Worm (Caenorhabditis elegans) whole organism, L4 larva: ENCODE measurements around the gene grld-1.

Experiments used
- F10B5.3 ChIP-seq: sonication (generic microtip); optimal IDR thresholded peaks from 2 replicates; lab custom pipeline; 2016; ENCODE audit warnings: mild to moderate bottlenecking, missing genetic modification characterization, missing compliant biosample characterization
- F44E2.7 ChIP-seq: fragments of 200-800 bp; sonication (Bioruptor generic); IDR thresholded peaks from 2 replicates; pipeline ENCODE4 v2.1.2; 2022; ENCODE audit warnings: missing genetic modification characterization, missing compliant biosample characterization
- F49E8.2 ChIP-seq: sonication (generic microtip); optimal IDR thresholded peaks from 2 replicates; lab custom pipeline; 2016; ENCODE audit warnings: missing compliant biosample characterization, mild to moderate bottlenecking, missing genetic modification characterization, borderline replicate concordance
- T20F7.1 ChIP-seq: fragments of 200-800 bp; sonication (Bioruptor generic); optimal IDR thresholded peaks from 2 replicates; lab custom pipeline; 2018; ENCODE audit warnings: mild to moderate bottlenecking, missing genetic modification characterization, missing compliant biosample characterization
- aha-1 ChIP-seq: fragments of 150-350 bp; peaks from one replicate; lab custom pipeline; 2014; ENCODE audit warnings: missing biosample characterization, missing genetic modification characterization
- arid-1 ChIP-seq: fragments of 200-800 bp; sonication (Bioruptor generic); conservative IDR thresholded peaks from 2 replicates; pipeline ENCODE4 v1.3.6; 2022; ENCODE audit warnings: missing genetic modification reagents, missing genetic modification characterization, missing compliant biosample characterization
- ceh-44 ChIP-seq: fragments of 200-800 bp; sonication (Bioruptor generic); IDR thresholded peaks from 2 replicates; pipeline ENCODE4 v1.3.6; 2022; ENCODE audit warnings: missing genetic modification reagents, missing genetic modification characterization, missing compliant biosample characterization
- cey-2 ChIP-seq: sonication (generic microtip); optimal IDR thresholded peaks from 3 replicates; lab custom pipeline; 2017; ENCODE audit warnings: missing genetic modification characterization, mild to moderate bottlenecking, missing compliant biosample characterization, antibody characterized with exemption, borderline replicate concordance; ENCODE audit not compliant: insufficient read depth
- ctbp-1 ChIP-seq: fragments of 200-800 bp; sonication (Bioruptor generic); IDR thresholded peaks from 2 replicates; pipeline ENCODE4 v1.3.6; 2022; ENCODE audit warnings: missing genetic modification reagents, missing genetic modification characterization, missing compliant biosample characterization
- daf-16 ChIP-seq, 3 experiments: sonication (generic microtip); optimal IDR thresholded peaks; 2 replicates each; lab custom pipeline; 2016 to 2017; ENCODE audit warnings: missing genetic modification characterization in 3 of 3, missing genetic modification reagents in 3 of 3, mild to moderate bottlenecking in 2 of 3, missing compliant biosample characterization in 2 of 3, missing biosample characterization in 1 of 3, moderate library complexity in 1 of 3
- daf-19 ChIP-seq: fragments of 200-800 bp; sonication (Bioruptor generic); conservative IDR thresholded peaks from 2 replicates; pipeline ENCODE4 v1.3.6; 2022; ENCODE audit warnings: missing genetic modification characterization, missing compliant biosample characterization
- dmd-6 ChIP-seq: fragments of 200-800 bp; sonication (Bioruptor generic); IDR thresholded peaks from 2 replicates; pipeline ENCODE4 v1.3.6; 2022; ENCODE audit warnings: missing genetic modification reagents, missing genetic modification characterization, missing compliant biosample characterization
- dmd-9 ChIP-seq: fragments of 200-800 bp; sonication (Bioruptor generic); IDR thresholded peaks from 2 replicates; pipeline ENCODE4 v1.3.6; 2022; ENCODE audit warnings: missing genetic modification reagents, missing genetic modification characterization, missing compliant biosample characterization
- dve-1 ChIP-seq: sonication (generic microtip); optimal IDR thresholded peaks from 2 replicates; lab custom pipeline; 2017; ENCODE audit warnings: antibody characterized with exemption, mild to moderate bottlenecking, missing genetic modification characterization, missing compliant biosample characterization; ENCODE audit not compliant: insufficient read depth
- egl-27 ChIP-seq: sonication (generic microtip); optimal IDR thresholded peaks from 3 replicates; lab custom pipeline; 2017; ENCODE audit warnings: missing biosample characterization, missing genetic modification reagents, missing genetic modification characterization
- gei-8 ChIP-seq: fragments of 200-800 bp; sonication (Bioruptor generic); optimal IDR thresholded peaks from 2 replicates; lab custom pipeline; 2018; ENCODE audit warnings: mild to moderate bottlenecking, missing genetic modification characterization, missing compliant biosample characterization
- hmg-1.1 ChIP-seq: fragments of 200-800 bp; sonication (Bioruptor generic); IDR thresholded peaks from 2 replicates; pipeline ENCODE4 v1.3.6; 2022; ENCODE audit warnings: missing genetic modification reagents, missing genetic modification characterization, missing compliant biosample characterization
- jun-1 ChIP-seq: fragments of 150-350 bp; optimal IDR thresholded peaks from 2 replicates; lab custom pipeline; 2014; ENCODE audit warnings: missing biosample characterization, missing genetic modification reagents, missing genetic modification characterization
- lin-1 ChIP-seq: fragments of 200-800 bp; sonication (Bioruptor generic); IDR thresholded peaks from 2 replicates; pipeline ENCODE4 v1.3.6; 2022; ENCODE audit warnings: missing genetic modification reagents, missing genetic modification characterization, missing compliant biosample characterization
- lin-15B ChIP-seq: fragments of 150-350 bp; sonication (generic microtip); optimal IDR thresholded peaks from 3 replicates; lab custom pipeline; 2014; ENCODE audit warnings: missing biosample characterization, missing genetic modification characterization
- lin-39 ChIP-seq: fragments of 150-350 bp; optimal IDR thresholded peaks from 2 replicates; lab custom pipeline; 2014; ENCODE audit warnings: missing biosample characterization, missing genetic modification reagents, missing genetic modification characterization
- madf-5 ChIP-seq, 2 experiments: fragments of 200-800 bp; sonication (Bioruptor generic); IDR thresholded peaks; 2 replicates each; pipeline ENCODE4 v1.3.6; 2022; ENCODE audit warnings: missing compliant biosample characterization in 2 of 2, missing genetic modification characterization in 2 of 2
- mdl-1 ChIP-seq, 2 experiments: fragments of 150-350 bp in 1 of 2; sonication (generic microtip) in 1 of 2; optimal IDR thresholded peaks; 2 replicates each; lab custom pipeline; 2014 to 2017; ENCODE audit warnings: missing biosample characterization in 2 of 2, missing genetic modification characterization in 2 of 2
- mdt-29 ChIP-seq: fragments of 200-800 bp; sonication (Bioruptor generic); IDR thresholded peaks from 2 replicates; pipeline ENCODE4 v1.3.6; 2022; ENCODE audit warnings: missing genetic modification reagents, missing genetic modification characterization, missing compliant biosample characterization
- mxl-2 ChIP-seq: fragments of 200-800 bp; sonication (Bioruptor generic); conservative IDR thresholded peaks from 2 replicates; pipeline ENCODE4 v1.3.6; 2022; ENCODE audit warnings: missing genetic modification reagents, missing genetic modification characterization, missing compliant biosample characterization
- nhr-102 ChIP-seq: sonication (generic microtip); optimal IDR thresholded peaks from 2 replicates; lab custom pipeline; 2016; ENCODE audit warnings: mild to moderate bottlenecking, missing genetic modification characterization, moderate library complexity, missing compliant biosample characterization
- nhr-25 ChIP-seq: sonication (generic microtip); optimal IDR thresholded peaks from 2 replicates; lab custom pipeline; 2017; ENCODE audit warnings: missing genetic modification characterization, mild to moderate bottlenecking, missing compliant biosample characterization, antibody characterized with exemption, moderate library complexity, borderline replicate concordance; ENCODE audit not compliant: insufficient read depth
- nhr-42 ChIP-seq: fragments of 200-800 bp; sonication (Bioruptor generic); IDR thresholded peaks from 2 replicates; pipeline ENCODE4 v1.3.6; 2022; ENCODE audit warnings: missing genetic modification characterization, missing compliant biosample characterization
- nhr-77 ChIP-seq: fragments of 150-350 bp; optimal IDR thresholded peaks from 2 replicates; lab custom pipeline; 2014; ENCODE audit warnings: missing biosample characterization, missing genetic modification characterization
- php-3 ChIP-seq: fragments of 200-800 bp; sonication (Bioruptor generic); IDR thresholded peaks from 2 replicates; pipeline ENCODE4 v1.3.6; 2022; ENCODE audit warnings: missing genetic modification reagents, missing genetic modification characterization, missing compliant biosample characterization
- spr-3 ChIP-seq: fragments of 200-800 bp; sonication (Bioruptor generic); optimal IDR thresholded peaks from 2 replicates; lab custom pipeline; 2018; ENCODE audit warnings: mild to moderate bottlenecking, missing genetic modification characterization, missing compliant biosample characterization
- unc-62 ChIP-seq, 3 experiments: fragments of 150-350 bp in 1 of 3; sonication (generic microtip); optimal IDR thresholded peaks in 2 of 3; peaks in 1 of 3; 1 replicate in 1 of 3; 2 replicates in 2 of 3; lab custom pipeline; 2014 to 2017; ENCODE audit warnings: missing biosample characterization in 3 of 3, missing genetic modification characterization in 3 of 3, missing genetic modification reagents in 3 of 3, missing genotype in 1 of 3
- vab-7 ChIP-seq: fragments of 200-800 bp; sonication (Bioruptor generic); IDR thresholded peaks from 2 replicates; pipeline ENCODE4 v1.3.6; 2022; ENCODE audit warnings: missing genetic modification reagents, missing genetic modification characterization, missing compliant biosample characterization
- zfp-3 ChIP-seq: fragments of 200-800 bp; sonication (Bioruptor generic); conservative IDR thresholded peaks from 2 replicates; pipeline ENCODE4 v1.3.6; 2022; ENCODE audit warnings: missing genetic modification reagents, missing genetic modification characterization, missing compliant biosample characterization

Gene grld-1

DNA sequence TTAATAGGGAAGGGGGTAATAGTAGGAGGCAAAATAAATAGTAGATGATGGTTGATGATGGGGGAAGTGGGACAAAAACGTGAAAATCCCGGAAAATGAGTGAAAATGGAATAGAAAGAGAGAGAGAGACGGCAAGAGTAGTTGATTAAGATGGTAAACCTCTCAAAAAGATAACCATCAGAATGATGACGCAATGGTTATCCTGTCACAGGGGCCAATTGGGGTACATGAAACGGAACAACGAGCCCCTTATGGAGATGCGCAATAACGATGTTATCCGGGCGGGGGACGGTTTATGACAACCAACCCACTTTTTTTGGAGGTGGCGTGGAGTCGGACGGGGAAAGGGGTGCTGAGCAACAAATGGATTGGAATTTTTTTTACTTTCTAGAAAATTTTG lies 24.1 kb upstream of the grld-1 start:
- TF ChIP-seq vab-7 (no peak), lin-1 (GFP tag; lab: Robert Waterston, UW) (no peak), daf-16 (GFP tag; optimal IDR thresholded peaks at IDR 0.05; lab: Kevin White, UChicago) (no peak), daf-16 (tag; optimal IDR thresholded peaks at IDR 0.05; lab: Kevin White, UChicago) (no peak), nhr-42 (GFP tag; lab: Robert Waterston, UW) (no peak), zfp-3 (no peak), mdt-29 (GFP tag; lab: Robert Waterston, UW) (no peak), nhr-102 (tag; lab: Kevin White, UChicago) (no peak), gei-8 (no peak), ceh-44 (GFP tag; lab: Robert Waterston, UW) (no peak), php-3 (GFP tag; lab: Robert Waterston, UW) (no peak), lin-39 (no peak), jun-1 (no peak), hmg-1.1 (GFP tag; lab: Robert Waterston, UW) (no peak), T20F7.1 (GFP tag; lab: Kevin White, UChicago) (no peak), dve-1 (tag; lab: Kevin White, UChicago) (no peak), lin-15B (no peak)

DNA sequence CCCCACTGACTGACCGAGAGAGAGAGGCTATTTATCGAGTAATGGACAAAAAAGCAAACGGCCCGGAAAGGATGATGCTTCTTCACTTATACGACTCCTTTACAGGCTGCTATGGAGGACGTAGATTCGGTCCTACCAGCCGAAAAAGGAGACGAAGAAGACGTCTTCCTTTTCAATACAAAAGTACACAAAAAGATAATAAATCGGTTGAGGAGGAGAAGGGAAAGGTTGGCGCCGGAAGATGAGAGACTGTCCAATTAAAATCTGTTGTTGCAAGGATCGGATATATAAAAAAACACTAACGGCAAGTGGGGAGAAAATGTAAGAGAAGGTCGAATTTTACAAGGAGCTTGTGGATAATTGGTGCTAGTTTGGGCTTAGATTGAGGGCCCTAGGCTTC lies 23.0 kb upstream of the grld-1 start:
- TF ChIP-seq unc-62 (GFP tag; optimal IDR thresholded peaks at IDR 0.05 in 1 of 2; lab: Kevin White, UChicago) (peak in 1 of 2 experiments; percentile 91), unc-62 (tag; optimal IDR thresholded peaks at IDR 0.05; lab: Kevin White, UChicago) (no peak), nhr-77 (tag; lab: Kevin White, UChicago) (no peak), spr-3 (GFP tag; lab: Kevin White, UChicago) (no peak), F49E8.2 (tag; lab: Kevin White, UChicago) (no peak), daf-19 (GFP tag; lab: Robert Waterston, UW) (no peak), aha-1 (peak; percentile 82), F10B5.3 (tag; lab: Kevin White, UChicago) (no peak), nhr-42 (GFP tag; lab: Robert Waterston, UW) (no peak), lin-15B (no peak), arid-1 (GFP tag; lab: Robert Waterston, UW) (no peak), dmd-9 (GFP tag; lab: Robert Waterston, UW) (no peak), nhr-25 (tag; lab: Kevin White, UChicago) (no peak)

DNA sequence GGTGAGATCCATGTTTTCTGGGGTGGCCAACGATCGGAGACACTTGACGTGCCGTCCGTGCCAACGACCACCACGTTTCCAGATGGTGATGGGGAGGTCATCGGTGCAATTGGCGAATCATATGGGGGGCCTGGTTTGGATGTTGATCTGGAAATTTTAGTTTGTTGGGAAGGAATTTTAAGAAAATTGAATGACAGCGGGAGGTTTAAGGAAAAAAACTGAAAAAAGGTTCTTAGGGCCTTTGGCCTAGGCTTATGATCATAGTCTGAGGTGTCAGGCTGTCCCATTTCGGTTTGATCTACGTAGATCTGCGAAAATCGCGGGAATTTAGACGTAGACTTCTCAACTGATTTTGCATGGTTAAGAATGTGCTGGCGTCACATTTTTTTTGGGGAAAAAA lies 22.1 kb upstream of the grld-1 start, which contains the start of gene col-99:
Gene col-99 (minus strand): TSS at position 101 of the 400 bp plus-strand sequence.
- no peak for TF ChIP-seq cey-2
- TF ChIP-seq F44E2.7, result no peak
- no peak for TF ChIP-seq dve-1 (tag; lab: Kevin White, UChicago)
- TF ChIP-seq dmd-6 (GFP tag; lab: Robert Waterston, UW), result no peak
- no peak for TF ChIP-seq ctbp-1
- no peak for TF ChIP-seq madf-5 (GFP tag; IDR thresholded peaks at IDR 0.05; lab: Robert Waterston, UW)
- TF ChIP-seq mxl-2 (GFP tag; lab: Robert Waterston, UW), result no peak
- TF ChIP-seq unc-62 (GFP tag; optimal IDR thresholded peaks at IDR 0.05 in 1 of 2; lab: Kevin White, UChicago), result peak in 1 of 2 experiments; percentile 43
- no peak for TF ChIP-seq unc-62 (tag; optimal IDR thresholded peaks at IDR 0.05; lab: Kevin White, UChicago)
- TF ChIP-seq mdl-1 (tag; optimal IDR thresholded peaks at IDR 0.05; lab: Kevin White, UChicago), result no peak
- no peak for TF ChIP-seq egl-27 (tag; lab: Kevin White, UChicago)
- peak; percentile 44 for TF ChIP-seq aha-1
